Fruit fly (Drosophila melanogaster) whole organism, embryonic: ENCODE data around the gene CG17032.

ENCODE experiments used
- Atf6 ChIP-seq: fragments of 200-800 bp; sonication (Bioruptor generic); IDR thresholded peaks from 2 replicates; pipeline ENCODE4 v1.3.6; 2022; ENCODE audit warnings: missing biosample characterization, missing genetic modification characterization
- Blimp-1 ChIP-seq: fragments of 200-800 bp; sonication (Bioruptor generic); optimal IDR thresholded peaks from 3 replicates; lab custom pipeline; 2018; ENCODE audit warnings: missing biosample characterization, missing genetic modification characterization, mild to moderate bottlenecking, moderate library complexity, missing genetic modification reagents
- CG11504 ChIP-seq: fragments of 200-800 bp; sonication (Bioruptor generic); optimal IDR thresholded peaks from 3 replicates; lab custom pipeline; 2019; ENCODE audit warnings: missing biosample characterization, mild to moderate bottlenecking, missing genetic modification characterization, moderate library complexity
- CG12155 ChIP-seq: fragments of 200-800 bp; sonication (Bioruptor generic); optimal IDR thresholded peaks from 3 replicates; lab custom pipeline; 2016; ENCODE audit warnings: missing biosample characterization, missing genetic modification characterization
- E2f1 ChIP-seq: fragments of 200-800 bp; sonication (Bioruptor generic); IDR thresholded peaks from 2 replicates; pipeline ENCODE4 v1.3.6; 2022; ENCODE audit warnings: missing biosample characterization, missing genetic modification characterization
- Elba2 ChIP-seq: fragments of 200-800 bp; sonication (Bioruptor generic); optimal IDR thresholded peaks from 3 replicates; lab custom pipeline; 2016; ENCODE audit warnings: missing biosample characterization, missing genetic modification characterization
- HLHmδ ChIP-seq: fragments of 200-800 bp; sonication (Bioruptor generic); optimal IDR thresholded peaks from 2 replicates; lab custom pipeline; 2018; ENCODE audit warnings: missing biosample characterization, mild to moderate bottlenecking, missing genetic modification characterization, moderate library complexity
- MTF-1 ChIP-seq: fragments of 200-800 bp; sonication (Bioruptor generic); optimal IDR thresholded peaks from 2 replicates; lab custom pipeline; 2018; ENCODE audit warnings: missing biosample characterization, mild to moderate bottlenecking, missing genetic modification characterization, borderline replicate concordance
- Ravus ChIP-seq: fragments of 200-800 bp; sonication (Bioruptor generic); IDR thresholded peaks from 2 replicates; pipeline ENCODE4 v1.3.6; 2022; ENCODE audit warnings: missing biosample characterization, missing genetic modification characterization
- dimm ChIP-seq: fragments of 200-800 bp; sonication (Bioruptor generic); IDR thresholded peaks from 2 replicates; pipeline ENCODE4 v1.3.6; 2022; ENCODE audit warnings: missing biosample characterization, missing genetic modification characterization
- mirr ChIP-seq: fragments of 200-800 bp; sonication (Bioruptor generic); optimal IDR thresholded peaks from 3 replicates; lab custom pipeline; 2018; ENCODE audit warnings: missing biosample characterization, mild to moderate bottlenecking, missing genetic modification characterization
- ranshi ChIP-seq: fragments of 200-800 bp; sonication (Bioruptor generic); IDR thresholded peaks from 2 replicates; pipeline ENCODE4 v1.3.6; 2022; ENCODE audit warnings: missing biosample characterization, missing genetic modification characterization

DNA sequence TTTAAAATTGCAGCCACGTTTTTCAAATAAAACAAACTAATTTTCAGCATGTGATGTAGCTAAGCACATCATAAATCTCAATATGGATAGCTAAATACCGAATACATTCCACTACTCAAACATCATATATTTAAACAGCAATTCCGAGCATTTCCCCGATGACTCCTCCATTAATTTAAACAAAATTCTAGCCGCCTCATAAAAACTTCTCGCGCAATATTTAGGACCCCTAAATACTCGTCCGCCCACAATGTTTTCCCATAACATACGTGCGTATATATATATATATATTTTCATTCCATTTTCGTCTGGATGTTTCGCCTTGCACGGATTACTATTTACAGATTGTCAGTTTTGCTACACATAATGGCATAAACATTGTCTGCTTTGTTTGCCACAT is 37.4 kb downstream of the CG17032 start:
- TF ChIP-seq CG11504 (no peak), Ravus (GFP tag; lab: Robert Waterston, UW) (no peak), Blimp-1 (GFP tag; lab: Kevin White, UChicago) (no peak), HLHmδ (no peak), ranshi (GFP tag; lab: Robert Waterston, UW) (no peak), mirr (no peak), E2f1 (GFP tag; lab: Robert Waterston, UW) (no peak), CG12155 (GFP tag; lab: Kevin White, UChicago) (no peak), dimm (no peak), Elba2 (GFP tag; lab: Kevin White, UChicago) (no peak), Atf6 (GFP tag; lab: Robert Waterston, UW) (no peak), MTF-1 (GFP tag; lab: Kevin White, UChicago) (no peak)
